Worm (Caenorhabditis elegans) whole organism, early embryonic: ENCODE results near the gene fut-4.
A peak's percentile ranks its signal among the peaks of the same experiment; 100 is the strongest.
"Not testable (repeated sequence)": the region's sequence is repeated elsewhere in the genome, so short reads cannot be mapped to it uniquely, and the experiment has no call there.

ENCODE experiments used
- B0310.2 ChIP-seq: sonication (generic microtip); optimal IDR thresholded peaks from 2 replicates; lab custom pipeline; 2016; ENCODE audit warnings: mild to moderate bottlenecking, missing genetic modification characterization, missing compliant biosample characterization
- F13C5.2 ChIP-seq: sonication (generic microtip); optimal IDR thresholded peaks from 2 replicates; lab custom pipeline; 2017; ENCODE audit warnings: mild to moderate bottlenecking, missing genetic modification characterization, inconsistent platforms, missing compliant biosample characterization
- aly-1 ChIP-seq: sonication (generic microtip); optimal IDR thresholded peaks from 2 replicates; lab custom pipeline; 2016; ENCODE audit warnings: missing genetic modification characterization, missing compliant biosample characterization
- ama-1 ChIP-seq: fragments of 150-350 bp; optimal IDR thresholded peaks from 2 replicates; lab custom pipeline; 2014
- ceh-13 ChIP-seq: fragments of 200-800 bp; sonication (Bioruptor generic); optimal IDR thresholded peaks from 2 replicates; lab custom pipeline; 2018; ENCODE audit warnings: mild to moderate bottlenecking, missing genetic modification characterization, missing compliant biosample characterization
- ceh-36 ChIP-seq: sonication (generic microtip); optimal IDR thresholded peaks from 2 replicates; lab custom pipeline; 2016; ENCODE audit warnings: missing genetic modification characterization, inconsistent platforms, missing compliant biosample characterization
- ets-7 ChIP-seq: sonication (generic microtip); optimal IDR thresholded peaks from 2 replicates; lab custom pipeline; 2016; ENCODE audit warnings: missing genotype, missing genetic modification characterization, missing compliant biosample characterization
- flt-1 ChIP-seq: fragments of 200-800 bp; sonication (Bioruptor generic); IDR thresholded peaks from 2 replicates; pipeline ENCODE4 v1.3.6; 2022; ENCODE audit warnings: missing genetic modification characterization, missing compliant biosample characterization
- hmbx-1 ChIP-seq: sonication (generic microtip); optimal IDR thresholded peaks from 2 replicates; lab custom pipeline; 2016; ENCODE audit warnings: mild to moderate bottlenecking, missing genetic modification characterization, missing compliant biosample characterization
- hmg-4 ChIP-seq: fragments of 200-800 bp; sonication (Bioruptor generic); optimal IDR thresholded peaks from 2 replicates; lab custom pipeline; 2018; ENCODE audit warnings: mild to moderate bottlenecking, missing genetic modification characterization, missing compliant biosample characterization
- hnd-1 ChIP-seq: sonication (generic microtip); optimal IDR thresholded peaks from 2 replicates; lab custom pipeline; 2016; ENCODE audit warnings: missing genetic modification characterization, missing compliant biosample characterization
- pes-1 ChIP-seq: fragments of 200-800 bp; sonication (Bioruptor generic); IDR thresholded peaks from 2 replicates; pipeline ENCODE4 v1.3.6; 2022; ENCODE audit warnings: missing genetic modification reagents, missing genetic modification characterization, missing compliant biosample characterization
- scrt-1 ChIP-seq: fragments of 200-800 bp; sonication (Bioruptor generic); IDR thresholded peaks from 2 replicates; pipeline ENCODE4 v1.3.6; 2022; ENCODE audit warnings: missing genetic modification characterization, missing compliant biosample characterization
- sea-1 ChIP-seq: fragments of 200-800 bp; sonication (Bioruptor generic); conservative IDR thresholded peaks from 2 replicates; pipeline ENCODE4 v1.3.6; 2022; ENCODE audit warnings: missing genetic modification characterization, missing compliant biosample characterization
- tbx-11 ChIP-seq: fragments of 200-800 bp; sonication (Bioruptor generic); IDR thresholded peaks from 2 replicates; pipeline ENCODE4 v1.3.6; 2022; ENCODE audit warnings: missing genetic modification characterization, missing compliant biosample characterization
- tbx-37 ChIP-seq: fragments of 200-800 bp; sonication (Bioruptor generic); conservative IDR thresholded peaks from 2 replicates; pipeline ENCODE4 v1.3.6; 2022; ENCODE audit warnings: missing genetic modification reagents, missing genetic modification characterization, missing compliant biosample characterization
- tra-4 ChIP-seq: sonication (generic microtip); optimal IDR thresholded peaks from 2 replicates; lab custom pipeline; 2017; ENCODE audit warnings: missing genetic modification characterization, missing compliant biosample characterization

fut-4 gene

ce11 chrII:2853767-2854166 is 31.4 kb upstream of the fut-4 start:
- TF ChIP-seq hmg-4 (no peak), aly-1 (tag; lab: Kevin White, UChicago) (no peak), sea-1 (GFP tag; lab: Robert Waterston, UW) (no peak), F13C5.2 (tag; lab: Kevin White, UChicago) (no peak), tbx-11 (no peak), B0310.2 (no peak), ets-7 (no peak), scrt-1 (GFP tag; lab: Robert Waterston, UW) (no peak), flt-1 (GFP tag; lab: Robert Waterston, UW) (no peak), hnd-1 (tag; lab: Kevin White, UChicago) (no peak)

DNA sequence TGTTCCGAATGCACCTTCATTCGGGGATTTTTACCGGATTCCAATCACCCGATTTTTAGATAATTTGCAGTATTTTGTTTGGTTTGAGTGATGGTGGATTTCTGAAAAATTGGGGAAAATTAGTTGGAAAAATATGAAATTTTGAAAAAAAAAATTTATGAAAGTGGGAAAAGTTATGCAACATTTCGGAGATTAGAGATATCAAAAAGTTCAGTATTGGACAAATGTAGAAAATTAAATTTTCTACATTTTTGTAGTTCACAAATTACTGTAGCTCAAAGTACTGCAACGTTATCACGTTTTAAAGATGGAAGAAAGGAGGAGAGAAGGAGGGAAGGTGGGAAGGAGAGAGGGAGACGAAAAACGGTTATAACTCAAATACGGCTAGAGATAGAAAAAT is 30.2 kb upstream of the fut-4 start, which contains the start of gene ptc-3:
TSS of gene ptc-3 (minus strand) at position 101 of the 400 bp plus-strand sequence.
- TF ChIP-seq ama-1 (no peak), B0310.2 (no peak), hmbx-1 (tag; lab: Kevin White, UChicago) (no peak), sea-1 (GFP tag; lab: Robert Waterston, UW) (no peak), aly-1 (tag; lab: Kevin White, UChicago) (no peak), flt-1 (GFP tag; lab: Robert Waterston, UW) (no peak), scrt-1 (GFP tag; lab: Robert Waterston, UW) (no peak), tbx-11 (no peak), ets-7 (no peak), ceh-13 (GFP tag; lab: Kevin White, UChicago) (no peak), tbx-37 (no peak), tra-4 (no peak), pes-1 (GFP tag; lab: Robert Waterston, UW) (no peak), F13C5.2 (tag; lab: Kevin White, UChicago) (no peak), hnd-1 (tag; lab: Kevin White, UChicago) (no peak), hmg-4 (no peak), ceh-36 (no peak)

ce11 chrII:2846552-2846951 is 24.2 kb upstream of the fut-4 start:
- TF ChIP-seq ceh-36: peak; percentile 91
- no peak for TF ChIP-seq hnd-1 (tag; lab: Kevin White, UChicago)

- TF ChIP-seq flt-1 (GFP tag; lab: Robert Waterston, UW) (no peak), hnd-1 (tag; lab: Kevin White, UChicago) (no peak), ets-7 (no peak), aly-1 (tag; lab: Kevin White, UChicago) (no peak), sea-1 (GFP tag; lab: Robert Waterston, UW) (no peak), pes-1 (GFP tag; lab: Robert Waterston, UW) (no peak)
Observed at ce11 chrII:2845674-2846073, 23.3 kb upstream of the fut-4 start.

DNA sequence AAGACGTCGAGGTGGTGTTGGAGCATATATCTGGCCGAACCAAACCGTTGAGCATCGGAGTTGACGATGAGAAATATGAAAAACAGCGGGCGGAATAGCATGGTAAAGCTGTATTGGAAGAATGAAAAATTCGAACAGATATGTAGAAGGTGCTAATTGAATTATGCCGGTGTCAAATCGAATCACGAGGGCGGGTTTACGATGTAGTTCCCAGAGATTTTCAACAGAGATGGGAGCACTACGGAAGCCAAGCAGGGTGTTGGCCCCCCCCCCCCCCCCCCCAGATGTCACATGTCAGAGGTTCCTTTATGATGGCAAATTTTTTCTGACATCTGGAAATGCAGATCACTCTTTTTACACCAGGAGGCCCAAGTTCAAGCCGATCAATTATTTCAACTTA is 20.8 kb upstream of the fut-4 start, which contains the start of gene Y110A2AL.7:
TSS of gene Y110A2AL.7 (minus strand) at position 101 of the 400 bp plus-strand sequence.
- TF ChIP-seq ceh-36 (no peak), hnd-1 (tag; lab: Kevin White, UChicago) (no peak), pes-1 (GFP tag; lab: Robert Waterston, UW) (no peak), ama-1 (no peak), tra-4 (no peak), F13C5.2 (tag; lab: Kevin White, UChicago) (no peak), tbx-11 (no peak), aly-1 (tag; lab: Kevin White, UChicago) (no peak)

ce11 chrII:2841529-2841928 is 19.2 kb upstream of the fut-4 start, which contains the start of gene Y110A2AL.6:
Gene Y110A2AL.6, minus strand, starts transcription at chrII:2841629.
- TF ChIP-seq scrt-1 (GFP tag; lab: Robert Waterston, UW) (no peak), tbx-37 (no peak), ama-1 (no peak), hnd-1 (tag; lab: Kevin White, UChicago) (no peak), flt-1 (GFP tag; lab: Robert Waterston, UW) (no peak), sea-1 (GFP tag; lab: Robert Waterston, UW) (no peak), tra-4 (no peak), ceh-13 (GFP tag; lab: Kevin White, UChicago) (no peak), hmbx-1 (tag; lab: Kevin White, UChicago) (no peak), ets-7 (no peak), B0310.2 (no peak), F13C5.2 (tag; lab: Kevin White, UChicago) (no peak), tbx-11 (no peak), ceh-36 (no peak), pes-1 (GFP tag; lab: Robert Waterston, UW) (no peak), aly-1 (tag; lab: Kevin White, UChicago) (no peak), hmg-4 (no peak)

ce11 chrII:2839004-2839403 is 16.7 kb upstream of the fut-4 start, which contains the start of gene Y110A2AL.4:
Gene Y110A2AL.4, plus strand, starts transcription at chrII:2839304.
- TF ChIP-seq ceh-36; hnd-1 (tag; lab: Kevin White, UChicago); tbx-37: not testable (repeated sequence)

DNA sequence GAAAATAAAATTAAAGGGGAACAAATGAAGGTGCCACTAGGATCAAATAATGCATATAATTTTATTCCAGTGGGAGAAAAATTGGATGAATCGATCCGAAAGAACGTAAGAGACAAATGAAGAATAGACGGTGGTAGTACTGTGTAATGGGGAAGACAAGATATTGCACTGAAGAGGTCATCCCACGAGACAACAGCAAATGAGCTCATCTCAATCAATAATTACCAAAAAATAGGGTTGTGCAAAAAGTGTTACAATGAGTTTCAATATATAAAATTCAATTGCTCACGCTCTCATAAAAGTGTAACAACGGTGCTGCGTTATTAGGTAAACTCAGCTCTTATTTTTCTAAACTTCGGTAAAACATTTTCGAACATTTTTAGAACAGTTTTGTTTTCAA is 14.5 kb upstream of the fut-4 start, which contains the start of gene K12H6.7:
TSS of gene K12H6.7 (minus strand) at position 101 of the 400 bp plus-strand sequence.
- TF ChIP-seq ceh-13 (GFP tag; lab: Kevin White, UChicago) (no peak), hnd-1 (tag; lab: Kevin White, UChicago) (no peak), aly-1 (tag; lab: Kevin White, UChicago) (no peak), tbx-37 (no peak), F13C5.2 (tag; lab: Kevin White, UChicago) (no peak), ama-1 (no peak), B0310.2 (no peak), tra-4 (no peak), flt-1 (GFP tag; lab: Robert Waterston, UW) (no peak), ceh-36 (no peak), scrt-1 (GFP tag; lab: Robert Waterston, UW) (no peak), ets-7 (no peak), pes-1 (GFP tag; lab: Robert Waterston, UW) (no peak), sea-1 (GFP tag; lab: Robert Waterston, UW) (no peak), hmbx-1 (tag; lab: Kevin White, UChicago) (no peak), tbx-11 (no peak), hmg-4 (no peak)
